Worm (Caenorhabditis elegans): ENCODE data around the gene T14G8.6.

Gene T14G8.6

DNA sequence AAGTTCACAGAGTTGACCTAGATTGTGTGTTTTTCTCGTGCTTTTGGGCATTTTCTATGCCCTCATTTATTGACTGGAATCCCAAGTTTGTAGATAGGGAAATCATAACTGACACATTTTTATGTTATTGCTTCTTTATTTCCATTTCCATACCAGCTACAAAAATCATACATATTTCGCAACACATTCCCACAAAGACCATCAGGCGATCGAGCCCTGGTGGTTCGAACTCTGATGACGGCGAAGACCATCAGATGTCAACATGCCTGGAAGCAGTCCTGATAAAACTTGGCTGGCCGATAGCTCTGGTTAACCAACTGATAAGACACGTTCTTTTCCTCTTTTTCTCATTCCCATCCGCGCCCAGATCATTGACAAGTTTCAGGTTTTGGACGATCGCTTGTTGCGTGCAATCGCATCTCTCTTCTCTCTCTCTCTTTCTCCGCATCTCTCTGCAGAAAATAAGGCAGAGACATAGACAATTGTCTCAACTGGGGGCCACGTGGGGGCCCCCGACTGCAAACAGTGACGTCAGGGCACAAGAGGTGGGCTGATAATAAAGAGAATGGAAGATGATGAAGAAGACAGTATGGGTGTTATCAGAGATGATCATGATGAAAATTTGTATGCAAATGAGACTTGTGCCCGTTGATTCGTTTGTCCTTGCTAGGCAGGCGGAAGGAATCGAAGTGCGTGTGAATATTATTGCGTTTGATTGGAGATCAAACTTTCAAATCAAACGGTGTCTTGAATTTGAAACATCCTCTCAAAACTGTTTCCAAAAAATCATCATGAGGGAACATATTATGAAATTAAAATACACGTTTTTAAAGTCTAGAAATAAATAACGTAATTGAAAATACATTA lies 9.6 kb upstream of the T14G8.6 start (continued):
- TF ChIP-seq lin-29 (GFP tag; IDR thresholded peaks at IDR 0.05) (peak; percentile 42; the same call in 1 of the 2 replicates), gei-8 (GFP tag; optimal IDR thresholded peaks at IDR 0.05) (peak; percentile 100), T26A8.4 (GFP tag; IDR thresholded peaks at IDR 0.05) (peak; percentile 88), nhr-25 (tag; optimal IDR thresholded peaks at IDR 0.05; ENCODE audit: borderline replicate concordance, insufficient read depth) (peak; percentile 42), nhr-77 (tag; optimal IDR thresholded peaks at IDR 0.05) (peak; percentile 92), ZK337.2 (GFP tag; IDR thresholded peaks at IDR 0.05) (no peak), D1046.2 (GFP tag; IDR thresholded peaks at IDR 0.05) (no peak), zfp-2 (tag; optimal IDR thresholded peaks at IDR 0.05) (no peak), spr-1 (tag; optimal IDR thresholded peaks at IDR 0.05) (peak; percentile 68), aha-1 (tag) (peak; percentile 96), nhr-102 (tag; optimal IDR thresholded peaks at IDR 0.05) (peak; percentile 98), jun-1 (tag; optimal IDR thresholded peaks at IDR 0.05) (peak; percentile 66), nhr-10 (tag; optimal IDR thresholded peaks at IDR 0.05) (peak; percentile 97), lsy-2 (tag; optimal IDR thresholded peaks at IDR 0.05) (peak; percentile 48 to 77), lin-38 (GFP tag; IDR thresholded peaks at IDR 0.05) (peak; percentile 55), tra-1 (GFP tag; IDR thresholded peaks at IDR 0.05) (peak; percentile 100), dve-1 (tag; optimal IDR thresholded peaks at IDR 0.05; ENCODE audit: insufficient read depth) (peak; percentile 99), hif-1 (tag; optimal IDR thresholded peaks at IDR 0.05) (peak; percentile 15 to 87), arid-1 (GFP tag; conservative IDR thresholded peaks at IDR 0.05) (no peak; the same call in 1 of the 2 replicates), Y48G9A.11 (GFP tag; IDR thresholded peaks at IDR 0.05) (no peak), php-3 (GFP tag; IDR thresholded peaks at IDR 0.05) (peak; percentile 86), nhr-6 (tag; optimal IDR thresholded peaks at IDR 0.05) (peak; percentile 20), ctbp-1 (GFP tag; IDR thresholded peaks at IDR 0.05) (peak; percentile 60; the same call in 1 of the 2 replicates), nhr-11 (tag; optimal IDR thresholded peaks at IDR 0.05) (peak; percentile 84), duxl-1 (tag; optimal IDR thresholded peaks at IDR 0.05; ENCODE audit: poor library complexity) (peak; percentile 27), zfp-3 (GFP tag; conservative IDR thresholded peaks at IDR 0.05) (peak; percentile 72), nhr-28 (tag; optimal IDR thresholded peaks at IDR 0.05) (peak; percentile 96), lin-39 (tag; optimal IDR thresholded peaks at IDR 0.05) (no peak), mdl-1 (tag; optimal IDR thresholded peaks at IDR 0.05) (peak; percentile 99 to 100), mep-1 (tag; optimal IDR thresholded peaks at IDR 0.05) (peak; percentile 91), Y105C5A.15 (GFP tag; IDR thresholded peaks at IDR 0.05) (no peak), dmd-6 (GFP tag; IDR thresholded peaks at IDR 0.05) (peak; percentile 100), lin-1 (GFP tag; IDR thresholded peaks at IDR 0.05) (peak; percentile 96), hlh-30 (tag; optimal IDR thresholded peaks at IDR 0.05; ENCODE audit: insufficient read depth) (peak; percentile 88), mxl-3 (GFP tag; optimal IDR thresholded peaks at IDR 0.05) (peak; percentile 99)

DNA sequence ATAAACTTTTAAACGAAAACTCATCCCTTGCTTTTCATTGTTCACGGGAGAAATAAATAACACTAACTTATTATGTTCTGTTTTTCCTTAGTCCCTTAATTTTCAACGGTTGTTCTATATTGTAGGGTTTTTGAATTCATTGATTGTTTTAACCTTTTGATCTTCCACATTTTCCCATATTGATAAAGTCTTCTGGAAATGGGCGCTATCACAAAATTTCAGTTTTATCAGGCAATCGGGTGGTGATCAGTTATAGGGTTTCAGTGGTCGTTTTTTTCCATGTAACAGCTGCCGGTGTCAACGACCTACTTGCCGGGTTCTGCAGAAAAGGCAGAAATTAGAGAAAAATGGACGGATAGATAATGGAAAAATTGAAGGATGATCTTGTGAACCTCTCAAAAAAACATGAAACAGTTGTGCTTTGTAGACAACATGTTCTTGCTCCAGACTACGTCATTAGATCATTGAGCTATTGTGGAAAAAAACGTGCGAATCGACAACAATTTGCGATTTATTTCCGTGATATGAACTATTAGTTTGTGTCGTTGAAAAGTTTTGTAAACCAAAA lies 7.3 kb upstream of the T14G8.6 start:
- peak; percentile 41 for TF ChIP-seq nhr-11 (tag; optimal IDR thresholded peaks at IDR 0.05)
- TF ChIP-seq ctbp-1 (GFP tag; IDR thresholded peaks at IDR 0.05), result no peak
- TF ChIP-seq tag-97 (GFP tag; IDR thresholded peaks at IDR 0.05), result no peak
- TF ChIP-seq unc-62 (GFP tag; optimal IDR thresholded peaks at IDR 0.05 in 1 of 2), result no peak
- no peak for TF ChIP-seq unc-62 (tag; optimal IDR thresholded peaks at IDR 0.05)
- TF ChIP-seq jun-1 (tag; optimal IDR thresholded peaks at IDR 0.05), result no peak
- no peak for TF ChIP-seq ceh-32 (tag; optimal IDR thresholded peaks at IDR 0.05; ENCODE audit: poor library complexity)
- peak in 1 of 2 experiments; percentile 81 for TF ChIP-seq hif-1 (tag; optimal IDR thresholded peaks at IDR 0.05)
- no peak for TF ChIP-seq Y75B8A.6 (GFP tag; IDR thresholded peaks at IDR 0.05)
- no peak for TF ChIP-seq daf-8 (GFP tag; IDR thresholded peaks at IDR 0.05)
- no peak for TF ChIP-seq daf-19 (GFP tag; conservative IDR thresholded peaks at IDR 0.05)
- TF ChIP-seq mes-2 (tag; optimal IDR thresholded peaks at IDR 0.05; ENCODE audit: poor library complexity, severe bottlenecking), result peak; percentile 12
- 0 out of 2 replicates have a peak, but pooled peaks have one; percentile 10 for TF ChIP-seq lin-38 (GFP tag; IDR thresholded peaks at IDR 0.05)
- no peak for TF ChIP-seq attf-4 (tag; optimal IDR thresholded peaks at IDR 0.05)
- TF ChIP-seq mdl-1 (tag; optimal IDR thresholded peaks at IDR 0.05), result peak in 1 of 2 experiments; percentile 66
- no peak for TF ChIP-seq lin-15B (tag; optimal IDR thresholded peaks at IDR 0.05)
- TF ChIP-seq ama-1 (optimal IDR thresholded peaks at IDR 0.05), result no peak
- TF ChIP-seq madf-9 (GFP tag; conservative IDR thresholded peaks at IDR 0.05), result no peak
- TF ChIP-seq duxl-1 (tag; optimal IDR thresholded peaks at IDR 0.05; ENCODE audit: poor library complexity), result no peak
- no peak for TF ChIP-seq ZK546.5 (tag; optimal IDR thresholded peaks at IDR 0.05)
